Worm (Caenorhabditis elegans) whole organism, midembryonic: ENCODE results near the gene ttr-43.

Experiments
- T22C8.4 ChIP-seq: fragments of 200-800 bp; sonication (Bioruptor generic); IDR thresholded peaks from 2 replicates; pipeline ENCODE4 v1.3.6; 2022; ENCODE audit warnings: missing genetic modification characterization, missing compliant biosample characterization
- cog-1 ChIP-seq: sonication (generic microtip); optimal IDR thresholded peaks from 2 replicates; lab custom pipeline; 2016; ENCODE audit warnings: missing genetic modification characterization, missing compliant biosample characterization
- flt-1 ChIP-seq: fragments of 200-800 bp; sonication (Bioruptor generic); IDR thresholded peaks from 2 replicates; pipeline ENCODE4 v1.3.6; 2022; ENCODE audit warnings: missing genetic modification characterization, missing compliant biosample characterization
- klf-2 ChIP-seq: fragments of 200-800 bp; sonication (Bioruptor generic); conservative IDR thresholded peaks from 2 replicates; pipeline ENCODE4 v1.3.6; 2022; ENCODE audit warnings: missing genetic modification reagents, missing genetic modification characterization, missing compliant biosample characterization
- med-1 ChIP-seq: sonication (generic microtip); optimal IDR thresholded peaks from 2 replicates; lab custom pipeline; 2017; ENCODE audit warnings: missing genetic modification characterization, mild to moderate bottlenecking, missing compliant biosample characterization, antibody characterized with exemption, missing genetic modification reagents; ENCODE audit not compliant: insufficient read depth
- ref-1 ChIP-seq: fragments of 200-800 bp; sonication (Bioruptor generic); conservative IDR thresholded peaks from 2 replicates; pipeline ENCODE4 v1.3.6; 2022; ENCODE audit warnings: missing genetic modification reagents, missing genetic modification characterization, missing compliant biosample characterization
- tab-1 ChIP-seq: fragments of 200-800 bp; sonication (Bioruptor generic); IDR thresholded peaks from 2 replicates; pipeline ENCODE4 v1.3.6; 2022; ENCODE audit warnings: missing genetic modification characterization, missing compliant biosample characterization
- ztf-23 ChIP-seq: fragments of 200-800 bp; sonication (Bioruptor generic); IDR thresholded peaks from 2 replicates; pipeline ENCODE4 v1.3.6; 2022; ENCODE audit warnings: missing genetic modification reagents, missing genetic modification characterization, missing compliant biosample characterization
- ztf-29 ChIP-seq: fragments of 200-800 bp; sonication (Bioruptor generic); IDR thresholded peaks from 2 replicates; pipeline ENCODE4 v1.3.6; 2022; ENCODE audit warnings: missing genetic modification reagents, missing genetic modification characterization, missing compliant biosample characterization

ce11 chrV:12596795-12597194 lies 6.3 kb upstream of the ttr-43 start:
- peak; percentile 82 for TF ChIP-seq ztf-29 (GFP tag; lab: Robert Waterston, UW)
- 0 out of 2 replicates have a peak, but pooled peaks have one; percentile 49 for TF ChIP-seq klf-2
- peak; percentile 58 for TF ChIP-seq cog-1 (tag; lab: Kevin White, UChicago)
- TF ChIP-seq ztf-23 (GFP tag; lab: Robert Waterston, UW) = peak; percentile 78
- TF ChIP-seq med-1 (GFP tag; lab: Kevin White, UChicago) = peak; percentile 15
- peak; percentile 48; the same call in 1 of the 2 replicates for TF ChIP-seq ref-1 (GFP tag; lab: Robert Waterston, UW)
- TF ChIP-seq tab-1 (GFP tag; lab: Robert Waterston, UW) = peak; percentile 80; the same call in 1 of the 2 replicates
- TF ChIP-seq flt-1 (GFP tag; lab: Robert Waterston, UW) = peak; percentile 87
- peak; percentile 69; the same call in 1 of the 2 replicates for TF ChIP-seq T22C8.4
